Fruit fly (Drosophila melanogaster) whole organism, prepupa: ENCODE results near the gene CG31928.

ENCODE experiments used
- CG10669 ChIP-seq: fragments of 200-800 bp; sonication (Bioruptor generic); optimal IDR thresholded peaks from 3 replicates; lab custom pipeline; 2018; ENCODE audit warnings: missing biosample characterization, mild to moderate bottlenecking, missing genetic modification characterization, moderate library complexity
- CG11294 ChIP-seq: fragments of 200-800 bp; sonication (Bioruptor generic); IDR thresholded peaks from 2 replicates; pipeline ENCODE4 v1.3.6; 2022; ENCODE audit warnings: missing biosample characterization, missing genetic modification characterization
- CG11762 ChIP-seq: fragments of 200-800 bp; sonication (Bioruptor generic); optimal IDR thresholded peaks from 3 replicates; lab custom pipeline; 2016; ENCODE audit warnings: missing biosample characterization, missing genetic modification characterization; ENCODE audit not compliant: insufficient read depth
- CG11902 ChIP-seq: fragments of 200-800 bp; sonication (Bioruptor generic); optimal IDR thresholded peaks from 3 replicates; lab custom pipeline; 2016; ENCODE audit warnings: missing biosample characterization, missing genetic modification characterization
- CG16779 ChIP-seq: fragments of 200-800 bp; sonication (Bioruptor generic); optimal IDR thresholded peaks from 3 replicates; lab custom pipeline; 2017; ENCODE audit warnings: missing biosample characterization, mild to moderate bottlenecking, missing genetic modification characterization
- CG3032 ChIP-seq: fragments of 200-800 bp; optimal IDR thresholded peaks from 2 replicates; lab custom pipeline; 2019; ENCODE audit warnings: missing biosample characterization, mild to moderate bottlenecking, missing genetic modification characterization, moderate library complexity
- CG32006 ChIP-seq: fragments of 200-800 bp; sonication (Bioruptor generic); optimal IDR thresholded peaks from 3 replicates; lab custom pipeline; 2017; ENCODE audit warnings: missing biosample characterization, mild to moderate bottlenecking, missing genetic modification characterization
- CG34406 ChIP-seq: fragments of 200-800 bp; sonication (Bioruptor generic); optimal IDR thresholded peaks from 3 replicates; lab custom pipeline; 2016; ENCODE audit warnings: missing biosample characterization, missing genetic modification characterization
- CG3919 ChIP-seq: fragments of 200-800 bp; sonication (Bioruptor generic); optimal IDR thresholded peaks from 3 replicates; lab custom pipeline; 2016; ENCODE audit warnings: missing biosample characterization, missing genetic modification characterization
- CG6276 ChIP-seq: fragments of 200-800 bp; sonication (Bioruptor generic); optimal IDR thresholded peaks from 2 replicates; lab custom pipeline; 2017; ENCODE audit warnings: missing biosample characterization, mild to moderate bottlenecking, missing genetic modification characterization
- CG6808 ChIP-seq: fragments of 200-800 bp; sonication (Bioruptor generic); optimal IDR thresholded peaks from 3 replicates; lab custom pipeline; 2017; ENCODE audit warnings: missing biosample characterization, missing genetic modification characterization, mild to moderate bottlenecking, moderate library complexity, missing genetic modification reagents
- CG8632 ChIP-seq: fragments of 200-800 bp; sonication (Bioruptor generic); optimal IDR thresholded peaks from 3 replicates; lab custom pipeline; 2016; ENCODE audit warnings: missing biosample characterization, missing genetic modification characterization
- CG9139 ChIP-seq: fragments of 200-800 bp; sonication (Bioruptor generic); optimal IDR thresholded peaks from 3 replicates; lab custom pipeline; 2017; ENCODE audit warnings: missing biosample characterization, mild to moderate bottlenecking, missing genetic modification characterization
- Eip75B ChIP-seq: fragments of 200-800 bp; sonication (Bioruptor generic); optimal IDR thresholded peaks from 3 replicates; lab custom pipeline; 2016; ENCODE audit warnings: missing biosample characterization, missing genetic modification characterization
- Eip78C ChIP-seq: fragments of 200-800 bp; sonication (Bioruptor generic); peaks from one replicate; lab custom pipeline; 2016; ENCODE audit warnings: missing biosample characterization, missing genetic modification characterization
- Eip93F ChIP-seq: fragments of 200-800 bp; sonication (Bioruptor generic); optimal IDR thresholded peaks from 2 replicates; lab custom pipeline; 2016; ENCODE audit warnings: missing biosample characterization, mild to moderate bottlenecking, missing genetic modification characterization
- Ets21C ChIP-seq: fragments of 200-800 bp; sonication (Bioruptor generic); optimal IDR thresholded peaks from 3 replicates; lab custom pipeline; 2016; ENCODE audit warnings: missing biosample characterization, missing genetic modification characterization
- Ets96B ChIP-seq: fragments of 200-800 bp; optimal IDR thresholded peaks from 2 replicates; lab custom pipeline; 2019; ENCODE audit warnings: missing biosample characterization, mild to moderate bottlenecking, missing genetic modification characterization, moderate library complexity
- Hr38 ChIP-seq: sonication (Bioruptor generic); optimal IDR thresholded peaks from 2 replicates; lab custom pipeline; 2016; ENCODE audit warnings: missing biosample characterization, missing genetic modification characterization
- Lpt ChIP-seq: fragments of 200-800 bp; sonication (Bioruptor generic); optimal IDR thresholded peaks from 3 replicates; lab custom pipeline; 2016; ENCODE audit warnings: missing biosample characterization, missing genetic modification characterization
- Met ChIP-seq: fragments of 200-800 bp; sonication (Bioruptor generic); optimal IDR thresholded peaks from 3 replicates; lab custom pipeline; 2016; ENCODE audit warnings: missing biosample characterization, missing genetic modification characterization
- OdsH ChIP-seq: fragments of 200-800 bp; sonication (Bioruptor generic); optimal IDR thresholded peaks from 3 replicates; lab custom pipeline; 2016; ENCODE audit warnings: missing biosample characterization, missing genetic modification characterization
- Smox ChIP-seq: fragments of 200-800 bp; sonication (Bioruptor generic); optimal IDR thresholded peaks from 3 replicates; lab custom pipeline; 2016; ENCODE audit warnings: missing biosample characterization, missing genetic modification characterization
- Sox14 ChIP-seq: fragments of 200-800 bp; sonication (Bioruptor generic); optimal IDR thresholded peaks from 3 replicates; lab custom pipeline; 2016; ENCODE audit warnings: missing biosample characterization, missing genetic modification characterization
- dac ChIP-seq: fragments of 200-800 bp; sonication (Bioruptor generic); optimal IDR thresholded peaks from 2 replicates; lab custom pipeline; 2017; ENCODE audit warnings: missing biosample characterization, mild to moderate bottlenecking, missing genetic modification characterization
- dsx ChIP-seq: fragments of 200-800 bp; optimal IDR thresholded peaks from 3 replicates; lab custom pipeline; 2019; ENCODE audit warnings: missing biosample characterization, mild to moderate bottlenecking, missing genetic modification characterization, moderate library complexity; ENCODE audit not compliant: poor library complexity, severe bottlenecking
- eg ChIP-seq: fragments of 200-800 bp; sonication (Bioruptor generic); IDR thresholded peaks from 3 replicates; pipeline ENCODE4 v1.3.6; 2022; ENCODE audit warnings: missing biosample characterization, missing genetic modification characterization
- fd59A ChIP-seq: fragments of 200-800 bp; sonication (Bioruptor generic); optimal IDR thresholded peaks from 2 replicates; lab custom pipeline; 2017; ENCODE audit warnings: missing biosample characterization, mild to moderate bottlenecking, missing genetic modification characterization, missing genetic modification reagents
- fd85E ChIP-seq: fragments of 200-800 bp; sonication (Bioruptor generic); optimal IDR thresholded peaks from 3 replicates; lab custom pipeline; 2016; ENCODE audit warnings: missing biosample characterization, missing genetic modification characterization
- net ChIP-seq: fragments of 200-800 bp; sonication (Bioruptor generic); optimal IDR thresholded peaks from 3 replicates; lab custom pipeline; 2016; ENCODE audit warnings: missing biosample characterization, missing genetic modification characterization
- salr ChIP-seq, 2 experiments: fragments of 200-800 bp; sonication (Bioruptor generic); optimal IDR thresholded peaks; 3 replicates each; lab custom pipeline; 2016 to 2018; ENCODE audit warnings: missing biosample characterization in 2 of 2, missing genetic modification characterization in 2 of 2, mild to moderate bottlenecking in 1 of 2
- spab ChIP-seq: fragments of 200-800 bp; sonication (Bioruptor generic); optimal IDR thresholded peaks from 2 replicates; lab custom pipeline; 2017; ENCODE audit warnings: missing biosample characterization, mild to moderate bottlenecking, missing genetic modification characterization, missing genetic modification reagents
- svp ChIP-seq: fragments of 200-800 bp; sonication (Bioruptor generic); peaks from one replicate; lab custom pipeline; 2016; ENCODE audit warnings: missing biosample characterization, missing genetic modification characterization
- topi ChIP-seq: fragments of 200-800 bp; sonication (Bioruptor generic); optimal IDR thresholded peaks from 3 replicates; lab custom pipeline; 2016; ENCODE audit warnings: missing biosample characterization, missing genetic modification characterization
- vri ChIP-seq: fragments of 200-800 bp; sonication (Bioruptor generic); optimal IDR thresholded peaks from 3 replicates; lab custom pipeline; 2016; ENCODE audit warnings: missing biosample characterization, mild to moderate bottlenecking, missing genetic modification characterization

The CG31928 gene

dm6 chr2L:1485975-1486665 is 6.0 kb upstream of the CG31928 start (continued):
- peak; percentile 73 for TF ChIP-seq fd59A (GFP tag; lab: Kevin White, UChicago)
- peak; percentile 65 for TF ChIP-seq dsx (GFP tag; lab: Kevin White, UChicago)
- TF ChIP-seq Eip78C, result peak; percentile 93
- peak; percentile 41 for TF ChIP-seq Lpt (GFP tag; lab: Kevin White, UChicago)
- peak; percentile 70 for TF ChIP-seq topi (GFP tag; lab: Kevin White, UChicago)
- peak; percentile 25 for TF ChIP-seq CG16779 (tag; lab: Kevin White, UChicago)
- peak; percentile 59 for TF ChIP-seq CG6276
- TF ChIP-seq Smox (GFP tag; lab: Kevin White, UChicago), result peak; percentile 56
- TF ChIP-seq CG34406 (GFP tag; lab: Kevin White, UChicago), result peak; percentile 29
- TF ChIP-seq OdsH, result peak; percentile 65
- peak; percentile 26 for TF ChIP-seq Ets21C
- TF ChIP-seq CG3032 (tag; lab: Kevin White, UChicago), result peak; percentile 83
- TF ChIP-seq dac, result peak; percentile 10
- peak; percentile 83 for TF ChIP-seq CG10669 (GFP tag; lab: Kevin White, UChicago)
- TF ChIP-seq CG8632 (GFP tag; lab: Kevin White, UChicago), result peak; percentile 32
- TF ChIP-seq spab (GFP tag; lab: Kevin White, UChicago), result peak; percentile 72
- peak; percentile 74 for TF ChIP-seq Sox14
- TF ChIP-seq Eip93F (GFP tag; lab: Kevin White, UChicago), result peak; percentile 32
- peak; percentile 90 for TF ChIP-seq svp (GFP tag; lab: Kevin White, UChicago)
- peak; percentile 68 for TF ChIP-seq Eip75B (GFP tag; lab: Kevin White, UChicago)
- TF ChIP-seq salr (GFP tag; optimal IDR thresholded peaks at IDR 0.05; lab: Kevin White, UChicago), result peak; percentile 65 to 73
- TF ChIP-seq CG32006 (GFP tag; lab: Kevin White, UChicago), result peak; percentile 71
- TF ChIP-seq CG3919 (GFP tag; lab: Kevin White, UChicago), result peak; percentile 69
- TF ChIP-seq Met, result peak; percentile 65
- peak; percentile 59 for TF ChIP-seq CG11902 (GFP tag; lab: Kevin White, UChicago)
- no peak for TF ChIP-seq fd85E (GFP tag; lab: Kevin White, UChicago)
- TF ChIP-seq vri, result peak; percentile 50
- TF ChIP-seq, all 60 proteins: peak for 56

dm6 chr2L:1493770-1494169 is 1.7 kb downstream of the CG31928 start, which contains the start of gene CG33128:
Gene CG33128 (plus strand): TSS chr2L:1494070.
- no peak for TF ChIP-seq Hr38
- no peak for TF ChIP-seq CG11294
- TF ChIP-seq CG16779 (tag; lab: Kevin White, UChicago), result no peak
- no peak for TF ChIP-seq Ets96B (tag; lab: Kevin White, UChicago)
- no peak for TF ChIP-seq dsx (GFP tag; lab: Kevin White, UChicago)
- no peak for TF ChIP-seq OdsH
- TF ChIP-seq dac, result no peak
- no peak for TF ChIP-seq Lpt (GFP tag; lab: Kevin White, UChicago)
- no peak for TF ChIP-seq CG9139 (GFP tag; lab: Kevin White, UChicago)
- TF ChIP-seq CG6808 (GFP tag; lab: Kevin White, UChicago), result no peak
- no peak for TF ChIP-seq topi (GFP tag; lab: Kevin White, UChicago)

dm6 chr2L:1495160-1495559 is 3.1 kb downstream of the CG31928 start, which contains the start of gene CG31926:
Gene CG31926 (plus strand): TSS chr2L:1495460.
- TF ChIP-seq eg (GFP tag; lab: Robert Waterston, UW) (no peak), svp (GFP tag; lab: Kevin White, UChicago) (peak; percentile 0)

dm6 chr2L:1496943-1497342 is 4.8 kb downstream of the CG31928 start, which contains the start of gene CG31661:
Gene CG31661 (plus strand): TSS chr2L:1497243.
- TF ChIP-seq fd59A (GFP tag; lab: Kevin White, UChicago), result no peak
- no peak for TF ChIP-seq CG11762 (GFP tag; lab: Kevin White, UChicago)
- TF ChIP-seq net (GFP tag; lab: Kevin White, UChicago), result no peak
